Worm (Caenorhabditis elegans) whole organism, late embryonic: ENCODE data around the gene srv-3.

Experiments used
- K09A11.1 ChIP-seq: sonication (generic microtip); optimal IDR thresholded peaks from 2 replicates; lab custom pipeline; 2017; ENCODE audit warnings: antibody characterized with exemption, mild to moderate bottlenecking, missing genetic modification characterization, missing compliant biosample characterization; ENCODE audit not compliant: insufficient read depth
- ama-1 ChIP-seq: fragments of 150-350 bp; optimal IDR thresholded peaks from 2 replicates; lab custom pipeline; 2014
- lin-11 ChIP-seq: fragments of 200-800 bp; sonication (Bioruptor generic); optimal IDR thresholded peaks from 2 replicates; lab custom pipeline; 2018; ENCODE audit warnings: mild to moderate bottlenecking, missing genetic modification characterization, missing compliant biosample characterization
- pqm-1 ChIP-seq: sonication (generic microtip); optimal IDR thresholded peaks from 2 replicates; lab custom pipeline; 2016; ENCODE audit warnings: missing genetic modification characterization, missing compliant biosample characterization
- sox-4 ChIP-seq: sonication (generic microtip); optimal IDR thresholded peaks from 2 replicates; lab custom pipeline; 2017; ENCODE audit warnings: mild to moderate bottlenecking, missing genetic modification characterization, inconsistent platforms, missing compliant biosample characterization

ce11 chrV:19741651-19742050, 32.9 kb upstream of the srv-3 start, which contains the start of gene W04E12.3:
- no peak for TF ChIP-seq ama-1
- TF ChIP-seq sox-4 (tag; lab: Kevin White, UChicago) = no peak
- no peak for TF ChIP-seq pqm-1
- no peak for TF ChIP-seq lin-11 (tag; lab: Kevin White, UChicago)
- no peak for TF ChIP-seq K09A11.1
